Fruit fly (Drosophila melanogaster) whole organism, embryonic: ENCODE data around the gene SerRS-m.

Experiments
- Bgb ChIP-seq: fragments of 200-800 bp; sonication (Bioruptor generic); IDR thresholded peaks from 2 replicates; pipeline ENCODE4 v1.3.6; 2022; ENCODE audit warnings: missing biosample characterization, missing genetic modification characterization; ENCODE audit not compliant: partially characterized antibody
- CG34376 ChIP-seq: fragments of 200-800 bp; sonication (Bioruptor generic); optimal IDR thresholded peaks from 2 replicates; lab custom pipeline; 2018; ENCODE audit warnings: missing biosample characterization, mild to moderate bottlenecking, missing genetic modification characterization
- Dad ChIP-seq: fragments of 200-800 bp; sonication (Bioruptor generic); optimal IDR thresholded peaks from 3 replicates; lab custom pipeline; 2016; ENCODE audit warnings: missing biosample characterization, missing genetic modification characterization
- HmgZ ChIP-seq: fragments of 200-800 bp; sonication (Bioruptor generic); optimal IDR thresholded peaks from 2 replicates; lab custom pipeline; 2018; ENCODE audit warnings: missing biosample characterization, mild to moderate bottlenecking, missing genetic modification characterization
- Six4 ChIP-seq: fragments of 200-800 bp; sonication (Bioruptor generic); optimal IDR thresholded peaks from 2 replicates; lab custom pipeline; 2016; ENCODE audit warnings: missing biosample characterization, missing genetic modification characterization
- dpn ChIP-seq, 2 experiments: fragments of 200-800 bp; sonication (Bioruptor generic); optimal IDR thresholded peaks; 3 replicates each; lab custom pipeline; 2016; ENCODE audit warnings: missing biosample characterization in 2 of 2, missing genetic modification characterization in 2 of 2
- gsb-n ChIP-seq: fragments of 200-800 bp; sonication (Bioruptor generic); optimal IDR thresholded peaks from 3 replicates; lab custom pipeline; 2018; ENCODE audit warnings: missing biosample characterization, mild to moderate bottlenecking, missing genetic modification characterization
- peb ChIP-seq: fragments of 200-800 bp; sonication (Bioruptor generic); IDR thresholded peaks from 2 replicates; pipeline ENCODE4 v1.3.6; 2022; ENCODE audit warnings: missing biosample characterization, missing genetic modification characterization

- TF ChIP-seq Six4 (GFP tag; lab: Kevin White, UChicago) (no peak), peb (GFP tag; lab: Robert Waterston, UW) (no peak), Dad (no peak), gsb-n (tag; lab: Kevin White, UChicago) (no peak), dpn (GFP tag; optimal IDR thresholded peaks at IDR 0.05; lab: Kevin White, UChicago) (no peak), HmgZ (tag; lab: Kevin White, UChicago) (no peak), CG34376 (no peak), Bgb (no peak)
These were observed 4.9 kb downstream of the SerRS-m start for dm6 chr3R:15345198-15346017.
